Fruit fly (Drosophila melanogaster) whole organism, embryonic: Measurements from ENCODE around the gene meso18E.
A peak's percentile ranks its signal among the peaks of the same experiment; 100 is the strongest.

ENCODE experiments used
- BEAF-32 ChIP-seq: fragments of 200-800 bp; sonication (Bioruptor generic); optimal IDR thresholded peaks from 3 replicates; lab custom pipeline; 2017; ENCODE audit warnings: missing biosample characterization, missing genetic modification characterization, mild to moderate bottlenecking, moderate library complexity, missing genetic modification reagents
- Bdp1 ChIP-seq: fragments of 200-800 bp; sonication (Bioruptor generic); optimal IDR thresholded peaks from 3 replicates; lab custom pipeline; 2016; ENCODE audit warnings: missing biosample characterization, missing genetic modification characterization
- CG10267 ChIP-seq: fragments of 200-800 bp; sonication (Bioruptor generic); optimal IDR thresholded peaks from 2 replicates; lab custom pipeline; 2018; ENCODE audit warnings: missing biosample characterization, mild to moderate bottlenecking, missing genetic modification characterization, moderate library complexity
- CG10321 ChIP-seq: fragments of 200-800 bp; sonication (Bioruptor generic); IDR thresholded peaks from 2 replicates; pipeline ENCODE4 v1.3.6; 2022; ENCODE audit warnings: missing biosample characterization, missing genetic modification characterization
- CG11247 ChIP-seq: fragments of 200-800 bp; sonication (Bioruptor generic); IDR thresholded peaks from 2 replicates; pipeline ENCODE4 v1.3.6; 2022; ENCODE audit warnings: missing biosample characterization, missing genetic modification characterization
- CG11723 ChIP-seq: fragments of 200-800 bp; sonication (Bioruptor generic); optimal IDR thresholded peaks from 2 replicates; lab custom pipeline; 2017; ENCODE audit warnings: missing biosample characterization, mild to moderate bottlenecking, missing genetic modification characterization
- CG15514 ChIP-seq: fragments of 200-800 bp; sonication (Bioruptor generic); optimal IDR thresholded peaks from 3 replicates; lab custom pipeline; 2017; ENCODE audit warnings: missing biosample characterization, missing genetic modification characterization, mild to moderate bottlenecking, moderate library complexity, missing genetic modification reagents
- CG15601 ChIP-seq: fragments of 200-800 bp; sonication (Bioruptor generic); optimal IDR thresholded peaks from 3 replicates; lab custom pipeline; 2019; ENCODE audit warnings: missing biosample characterization, mild to moderate bottlenecking, missing genetic modification characterization, moderate library complexity
- CG16815 ChIP-seq: fragments of 200-800 bp; sonication (Bioruptor generic); optimal IDR thresholded peaks from 3 replicates; lab custom pipeline; 2017; ENCODE audit warnings: missing biosample characterization, mild to moderate bottlenecking, missing genetic modification characterization
- CG2199 ChIP-seq: fragments of 200-800 bp; sonication (Bioruptor generic); IDR thresholded peaks from 3 replicates; pipeline ENCODE4 v1.3.6; 2022; ENCODE audit warnings: missing biosample characterization, missing genetic modification characterization
- CG2712 ChIP-seq: fragments of 200-800 bp; optimal IDR thresholded peaks from 3 replicates; lab custom pipeline; 2019; ENCODE audit warnings: missing biosample characterization, mild to moderate bottlenecking, missing genetic modification characterization, moderate library complexity
- CG2875 ChIP-seq: fragments of 200-800 bp; sonication (Bioruptor generic); optimal IDR thresholded peaks from 2 replicates; lab custom pipeline; 2017; ENCODE audit warnings: missing biosample characterization, mild to moderate bottlenecking, missing genetic modification characterization, missing genetic modification reagents
- CG30403 ChIP-seq: fragments of 200-800 bp; sonication (Bioruptor generic); optimal IDR thresholded peaks from 3 replicates; lab custom pipeline; 2016; ENCODE audit warnings: missing biosample characterization, missing genetic modification characterization
- CG31441 ChIP-seq: fragments of 200-800 bp; sonication (Bioruptor generic); IDR thresholded peaks from 2 replicates; pipeline ENCODE4 v1.3.6; 2022; ENCODE audit warnings: missing biosample characterization, missing genetic modification characterization
- CG4424 ChIP-seq: fragments of 200-800 bp; sonication (Bioruptor generic); optimal IDR thresholded peaks from 3 replicates; lab custom pipeline; 2016; ENCODE audit warnings: missing biosample characterization, missing genetic modification characterization
- CG5953 ChIP-seq: fragments of 200-800 bp; sonication (Bioruptor generic); IDR thresholded peaks from 2 replicates; pipeline ENCODE4 v1.3.6; 2022; ENCODE audit warnings: missing biosample characterization, missing genetic modification characterization
- CG6272 ChIP-seq: fragments of 200-800 bp; sonication (Bioruptor generic); IDR thresholded peaks from 2 replicates; pipeline ENCODE4 v1.3.6; 2022; ENCODE audit warnings: missing biosample characterization, missing genetic modification characterization
- CG6813 ChIP-seq: fragments of 200-800 bp; sonication (Bioruptor generic); optimal IDR thresholded peaks from 2 replicates; lab custom pipeline; 2017; ENCODE audit warnings: missing biosample characterization, missing genetic modification characterization, mild to moderate bottlenecking, moderate library complexity, missing genetic modification reagents
- CTCF ChIP-seq: fragments of 200-800 bp; sonication (Bioruptor generic); optimal IDR thresholded peaks from 2 replicates; lab custom pipeline; 2017; ENCODE audit warnings: missing biosample characterization, mild to moderate bottlenecking, missing genetic modification characterization, moderate library complexity
- Ets65A ChIP-seq: fragments of 200-800 bp; sonication (Bioruptor generic); peaks from one replicate; lab custom pipeline; 2016; ENCODE audit warnings: missing biosample characterization, missing genetic modification characterization
- Ets97D ChIP-seq: fragments of 200-800 bp; sonication (Bioruptor generic); optimal IDR thresholded peaks from 3 replicates; lab custom pipeline; 2016; ENCODE audit warnings: missing biosample characterization, missing genetic modification characterization
- Hmx ChIP-seq: fragments of 200-800 bp; sonication (Bioruptor generic); optimal IDR thresholded peaks from 2 replicates; lab custom pipeline; 2016; ENCODE audit warnings: missing biosample characterization, missing genetic modification characterization
- Hr51 ChIP-seq, 2 experiments: fragments of 200-800 bp; sonication (Bioruptor generic); optimal IDR thresholded peaks; 2 replicates in 1 of 2; 3 replicates in 1 of 2; lab custom pipeline; 2016 to 2018; ENCODE audit warnings: missing biosample characterization in 2 of 2, missing genetic modification characterization in 2 of 2, mild to moderate bottlenecking in 1 of 2, moderate library complexity in 1 of 2
- Hr78 ChIP-seq, 2 experiments: fragments of 200-800 bp in 1 of 2; fragments of >200 bp in 1 of 2; sonication (Bioruptor generic) in 1 of 2; optimal IDR thresholded peaks; 2 replicates each; lab custom pipeline; 2017 to 2019; ENCODE audit warnings: missing biosample characterization in 2 of 2, missing genetic modification characterization in 2 of 2, mild to moderate bottlenecking in 1 of 2, moderate library complexity in 1 of 2
- MTF-1 ChIP-seq: fragments of 200-800 bp; sonication (Bioruptor generic); optimal IDR thresholded peaks from 2 replicates; lab custom pipeline; 2018; ENCODE audit warnings: missing biosample characterization, mild to moderate bottlenecking, missing genetic modification characterization, borderline replicate concordance
- Myb ChIP-seq: fragments of 200-800 bp; sonication (Bioruptor generic); optimal IDR thresholded peaks from 2 replicates; lab custom pipeline; 2016; ENCODE audit warnings: missing biosample characterization, missing genetic modification characterization
- NFAT ChIP-seq: fragments of 200-800 bp; sonication (Bioruptor generic); IDR thresholded peaks from 2 replicates; pipeline ENCODE4 v1.3.6; 2022; ENCODE audit warnings: missing biosample characterization, missing genetic modification characterization
- Nf-YA ChIP-seq: fragments of 200-800 bp; sonication (Bioruptor generic); IDR thresholded peaks from 2 replicates; pipeline ENCODE4 v1.3.6; 2022; ENCODE audit warnings: missing biosample characterization, missing genetic modification characterization
- Poxn ChIP-seq: fragments of 200-800 bp; sonication (Bioruptor generic); IDR thresholded peaks from 2 replicates; pipeline ENCODE4 v1.3.6; 2022; ENCODE audit warnings: missing biosample characterization, missing genetic modification characterization
- Sin3A ChIP-seq: fragments of >200 bp; optimal IDR thresholded peaks from 2 replicates; lab custom pipeline; 2018
- Sox102F ChIP-seq: fragments of 200-800 bp; sonication (Bioruptor generic); optimal IDR thresholded peaks from 2 replicates; lab custom pipeline; 2018; ENCODE audit warnings: missing biosample characterization, mild to moderate bottlenecking, missing genetic modification characterization, moderate library complexity
- Ssrp ChIP-seq: fragments of 200-800 bp; sonication (Bioruptor generic); optimal IDR thresholded peaks from 2 replicates; lab custom pipeline; 2018; ENCODE audit warnings: missing biosample characterization, mild to moderate bottlenecking, missing genetic modification characterization, moderate library complexity
- ara ChIP-seq: fragments of 200-800 bp; sonication (Bioruptor generic); IDR thresholded peaks from 2 replicates; pipeline ENCODE4 v1.3.6; 2022; ENCODE audit warnings: missing biosample characterization, missing genetic modification characterization
- croc ChIP-seq: fragments of 200-800 bp; sonication (Bioruptor generic); conservative IDR thresholded peaks from 3 replicates; pipeline ENCODE4 v1.3.6; 2022; ENCODE audit warnings: missing biosample characterization, missing genetic modification characterization
- disco-r ChIP-seq: fragments of 200-800 bp; sonication (Bioruptor generic); optimal IDR thresholded peaks from 2 replicates; lab custom pipeline; 2016; ENCODE audit warnings: missing biosample characterization, missing genetic modification characterization
- fru ChIP-seq: fragments of >200 bp; optimal IDR thresholded peaks from 2 replicates; lab custom pipeline; 2017
- gsb ChIP-seq: fragments of 200-800 bp; sonication (Bioruptor generic); IDR thresholded peaks from 2 replicates; pipeline ENCODE4 v1.3.6; 2022; ENCODE audit warnings: missing biosample characterization, missing genetic modification characterization
- hb ChIP-seq: fragments of 200-800 bp; sonication (Bioruptor generic); IDR thresholded peaks from 3 replicates; pipeline ENCODE4 v1.3.6; 2022; ENCODE audit warnings: missing biosample characterization, missing genetic modification characterization; ENCODE audit not compliant: partially characterized antibody
- kni ChIP-seq: fragments of 200-800 bp; sonication (Bioruptor generic); optimal IDR thresholded peaks from 3 replicates; lab custom pipeline; 2017; ENCODE audit warnings: mild to moderate bottlenecking, missing biosample characterization, missing genetic modification reagents, missing genetic modification characterization
- lab ChIP-seq: fragments of 200-800 bp; sonication (Bioruptor generic); optimal IDR thresholded peaks from 3 replicates; lab custom pipeline; 2017; ENCODE audit warnings: missing biosample characterization, missing genetic modification characterization, mild to moderate bottlenecking, moderate library complexity, missing genetic modification reagents
- lilli ChIP-seq: fragments of 200-800 bp; sonication (Bioruptor generic); optimal IDR thresholded peaks from 3 replicates; lab custom pipeline; 2016; ENCODE audit warnings: missing biosample characterization, missing genetic modification characterization
- pfk ChIP-seq: fragments of 200-800 bp; sonication (Bioruptor generic); optimal IDR thresholded peaks from 2 replicates; lab custom pipeline; 2018; ENCODE audit warnings: missing biosample characterization, mild to moderate bottlenecking, missing genetic modification characterization, moderate library complexity
- pnt ChIP-seq: fragments of 200-800 bp; sonication (Bioruptor generic); optimal IDR thresholded peaks from 3 replicates; lab custom pipeline; 2016; ENCODE audit warnings: missing biosample characterization, missing genetic modification characterization
- ranshi ChIP-seq: fragments of 200-800 bp; sonication (Bioruptor generic); IDR thresholded peaks from 2 replicates; pipeline ENCODE4 v1.3.6; 2022; ENCODE audit warnings: missing biosample characterization, missing genetic modification characterization
- ro ChIP-seq: fragments of 200-800 bp; sonication (Bioruptor generic); IDR thresholded peaks from 2 replicates; pipeline ENCODE4 v1.3.6; 2022; ENCODE audit warnings: missing biosample characterization, missing genetic modification characterization
- salm ChIP-seq: fragments of 200-800 bp; sonication (Bioruptor generic); optimal IDR thresholded peaks from 2 replicates; lab custom pipeline; 2018; ENCODE audit warnings: missing biosample characterization, mild to moderate bottlenecking, missing genetic modification characterization
- stc ChIP-seq: fragments of 200-800 bp; sonication (Bioruptor generic); IDR thresholded peaks from 2 replicates; pipeline ENCODE4 v1.3.6; 2022; ENCODE audit warnings: missing biosample characterization, missing genetic modification characterization
- sug ChIP-seq: fragments of 200-800 bp; optimal IDR thresholded peaks from 2 replicates; lab custom pipeline; 2019; ENCODE audit warnings: missing biosample characterization, mild to moderate bottlenecking, missing genetic modification characterization, moderate library complexity
- tio ChIP-seq: fragments of 200-800 bp; sonication (Bioruptor generic); optimal IDR thresholded peaks from 2 replicates; lab custom pipeline; 2017; ENCODE audit warnings: missing biosample characterization, missing genetic modification characterization, inconsistent platforms
- tll ChIP-seq, 2 experiments: fragments of 200-800 bp in 1 of 2; fragments of >200 bp in 1 of 2; sonication (Bioruptor generic) in 1 of 2; optimal IDR thresholded peaks; 2 replicates each; lab custom pipeline; 2017 to 2019; ENCODE audit warnings: missing biosample characterization in 2 of 2, missing genetic modification characterization in 2 of 2, mild to moderate bottlenecking in 1 of 2, moderate library complexity in 1 of 2
- wdn ChIP-seq: fragments of 200-800 bp; sonication (Bioruptor generic); IDR thresholded peaks from 2 replicates; pipeline ENCODE4 v1.3.6; 2022; ENCODE audit warnings: missing biosample characterization, missing genetic modification characterization

The meso18E gene

dm6 chrX:19744003-19744488 lies 31.2 kb upstream of the meso18E start, which contains the start of the genes CG18809, COX6B, CG33932 and Rpp20 (continued):
- TF ChIP-seq ara (GFP tag; lab: Robert Waterston, UW) (peak; percentile 65; the same call in 1 of the 2 replicates), Poxn (GFP tag; lab: Robert Waterston, UW) (no peak), salm (tag; lab: Kevin White, UChicago) (no peak), CG15514 (GFP tag; lab: Kevin White, UChicago) (peak; percentile 89), CG2875 (GFP tag; lab: Kevin White, UChicago) (no peak), CG15601 (peak; percentile 57), wdn (GFP tag; lab: Robert Waterston, UW) (peak; percentile 66), Nf-YA (0 out of 2 replicates have a peak, but pooled peaks have one; percentile 18), CG2712 (tag; lab: Kevin White, UChicago) (peak; percentile 61), gsb (GFP tag; lab: Robert Waterston, UW) (no peak), tio (no peak), CG16815 (GFP tag; lab: Kevin White, UChicago) (peak; percentile 25), CG11723 (peak; percentile 48), Ets65A (peak; percentile 98), BEAF-32 (GFP tag; lab: Kevin White, UChicago) (peak; percentile 99), Sox102F (GFP tag; lab: Kevin White, UChicago) (no peak), croc (GFP tag; lab: Robert Waterston, UW) (peak; percentile 25; the same call in 1 of the 3 replicates), pfk (peak; percentile 56), fru (lab: Kevin White, UChicago) (no peak), CG6272 (GFP tag; lab: Robert Waterston, UW) (peak; percentile 65), disco-r (peak; percentile 56), sug (tag; lab: Kevin White, UChicago) (peak; percentile 59), Bdp1 (GFP tag; lab: Kevin White, UChicago) (peak; percentile 63), ro (no peak), CG5953 (GFP tag; lab: Robert Waterston, UW) (0 out of 2 replicates have a peak, but pooled peaks have one; percentile 11), CG11247 (GFP tag; lab: Robert Waterston, UW) (peak; percentile 67), kni (GFP tag; lab: Kevin White, UChicago) (peak; percentile 26), CG4424 (GFP tag; lab: Kevin White, UChicago) (peak; percentile 50), CG2199 (GFP tag; lab: Robert Waterston, UW) (0 out of 3 replicates have a peak, but pooled peaks have one; percentile 24), CG10267 (tag; lab: Kevin White, UChicago) (peak; percentile 95), tll (GFP tag; optimal IDR thresholded peaks at IDR 0.05; lab: Kevin White, UChicago) (no peak), CG10321 (GFP tag; lab: Robert Waterston, UW) (peak; percentile 46; the same call in 1 of the 2 replicates), Ssrp (tag; lab: Kevin White, UChicago) (no peak), Hr51 (GFP tag; optimal IDR thresholded peaks at IDR 0.05; lab: Kevin White, UChicago) (peak; percentile 1 to 65), lab (GFP tag; lab: Kevin White, UChicago) (peak; percentile 80), CG30403 (GFP tag; lab: Kevin White, UChicago) (peak; percentile 61), CTCF (GFP tag; lab: Kevin White, UChicago) (peak; percentile 14), Myb (GFP tag; lab: Kevin White, UChicago) (peak; percentile 78), stc (no peak), CG6813 (peak; percentile 37), Hr78 (GFP tag; optimal IDR thresholded peaks at IDR 0.05; lab: Kevin White, UChicago) (no peak), Sin3A (lab: Kevin White, UChicago) (peak; percentile 63), lilli (peak; percentile 77), Ets97D (peak; percentile 96), Hmx (GFP tag; lab: Kevin White, UChicago) (no peak), NFAT (GFP tag; lab: Robert Waterston, UW) (peak; percentile 72), MTF-1 (GFP tag; lab: Kevin White, UChicago) (no peak), pnt (GFP tag; lab: Kevin White, UChicago) (peak; percentile 33), ranshi (peak; percentile 61), CG31441 (no peak; the same call in 1 of the 2 replicates), hb (GFP tag; lab: Robert Waterston, UW) (peak; percentile 92)
